Worm (Caenorhabditis elegans): Measurements from ENCODE around the gene ttr-9.
A peak's percentile ranks its signal among the peaks of the same experiment; 100 is the strongest.

DNA sequence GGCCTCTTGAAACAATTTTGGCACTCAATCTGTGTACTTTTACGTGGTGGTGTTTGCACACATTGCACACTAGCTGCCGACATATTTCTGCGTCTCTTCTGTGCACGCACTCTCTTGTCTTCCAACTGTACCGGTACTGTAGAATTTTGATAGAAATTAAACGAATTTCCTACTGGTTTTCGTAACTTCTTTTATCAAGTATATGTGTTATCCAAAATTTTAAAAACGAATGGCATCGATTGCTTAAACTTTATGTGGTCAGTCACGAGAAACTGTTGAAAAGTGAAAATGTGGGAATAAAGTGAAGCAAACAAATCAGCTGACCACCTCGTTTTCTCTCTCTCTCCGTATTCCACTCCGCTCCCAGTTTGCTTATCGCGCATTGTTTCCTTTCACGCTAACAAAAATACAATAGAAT, 7.2 kb upstream of the ttr-9 start:
- no peak for TF ChIP-seq fos-1 (tag; optimal IDR thresholded peaks at IDR 0.05)
- TF ChIP-seq ama-1 (optimal IDR thresholded peaks at IDR 0.05): peak; percentile 31
- no peak for TF ChIP-seq mdl-1 (tag; optimal IDR thresholded peaks at IDR 0.05)
- no peak for TF ChIP-seq unc-62 (GFP tag; optimal IDR thresholded peaks at IDR 0.05)
- TF ChIP-seq lin-15B (tag; optimal IDR thresholded peaks at IDR 0.05): no peak
- TF ChIP-seq daf-12 (tag; optimal IDR thresholded peaks at IDR 0.05): no peak
- TF ChIP-seq egl-27 (tag; optimal IDR thresholded peaks at IDR 0.05): no peak
- TF ChIP-seq eor-1 (tag; optimal IDR thresholded peaks at IDR 0.05): no peak
- peak; percentile 64 for TF ChIP-seq nhr-23 (tag; optimal IDR thresholded peaks at IDR 0.05)
- no peak for TF ChIP-seq nhr-237 (tag; optimal IDR thresholded peaks at IDR 0.05)
- TF ChIP-seq nhr-77 (tag; optimal IDR thresholded peaks at IDR 0.05): no peak
- TF ChIP-seq lin-39 (tag; optimal IDR thresholded peaks at IDR 0.05): peak; percentile 39
